Worm (Caenorhabditis elegans) whole organism, mixed stage, embryonic: ENCODE data around the gene K07E8.7.

ENCODE experiments used
- elt-1 ChIP-seq: sonication (generic microtip); optimal IDR thresholded peaks from 2 replicates; lab custom pipeline; 2017; ENCODE audit warnings: missing genetic modification characterization, mild to moderate bottlenecking, missing compliant biosample characterization, antibody characterized with exemption, moderate library complexity, borderline replicate concordance; ENCODE audit not compliant: insufficient read depth
- ham-2 ChIP-seq: fragments of 200-800 bp; sonication (Bioruptor generic); optimal IDR thresholded peaks from 2 replicates; lab custom pipeline; 2018; ENCODE audit warnings: mild to moderate bottlenecking, missing genetic modification characterization, missing compliant biosample characterization
- lin-13 ChIP-seq: fragments of 150-350 bp; optimal IDR thresholded peaks from 2 replicates; lab custom pipeline; 2014; ENCODE audit warnings: missing biosample characterization, missing genetic modification characterization
- nhr-12 ChIP-seq: fragments of 150-350 bp; optimal IDR thresholded peaks from 2 replicates; lab custom pipeline; 2014; ENCODE audit warnings: missing biosample characterization, missing genetic modification characterization
- nhr-2 ChIP-seq: fragments of 150-350 bp; optimal IDR thresholded peaks from 2 replicates; lab custom pipeline; 2014; ENCODE audit warnings: missing biosample characterization, missing genetic modification characterization
- nhr-237 ChIP-seq: fragments of 150-350 bp; optimal IDR thresholded peaks from 2 replicates; lab custom pipeline; 2014; ENCODE audit warnings: missing biosample characterization, missing genetic modification characterization
- nhr-28 ChIP-seq: fragments of 150-350 bp; optimal IDR thresholded peaks from 2 replicates; lab custom pipeline; 2014; ENCODE audit warnings: missing biosample characterization, missing genetic modification characterization
- nhr-76 ChIP-seq: sonication (generic microtip); optimal IDR thresholded peaks from 2 replicates; lab custom pipeline; 2017; ENCODE audit warnings: missing biosample characterization, missing genetic modification characterization
- pha-4 ChIP-seq: fragments of 150-350 bp; optimal IDR thresholded peaks from 2 replicates; lab custom pipeline; 2018; ENCODE audit warnings: missing biosample characterization, missing genetic modification reagents, missing genetic modification characterization
- snpc-4 ChIP-seq: fragments of 150-350 bp; optimal IDR thresholded peaks from 2 replicates; lab custom pipeline; 2014; ENCODE audit warnings: missing biosample characterization, missing genetic modification characterization
- unc-39 ChIP-seq: fragments of 150-350 bp; optimal IDR thresholded peaks from 2 replicates; lab custom pipeline; 2014; ENCODE audit warnings: missing biosample characterization, missing genetic modification characterization
- unc-62 ChIP-seq: fragments of 150-350 bp; optimal IDR thresholded peaks from 2 replicates; lab custom pipeline; 2014; ENCODE audit warnings: missing biosample characterization, missing genetic modification reagents, missing genetic modification characterization

DNA sequence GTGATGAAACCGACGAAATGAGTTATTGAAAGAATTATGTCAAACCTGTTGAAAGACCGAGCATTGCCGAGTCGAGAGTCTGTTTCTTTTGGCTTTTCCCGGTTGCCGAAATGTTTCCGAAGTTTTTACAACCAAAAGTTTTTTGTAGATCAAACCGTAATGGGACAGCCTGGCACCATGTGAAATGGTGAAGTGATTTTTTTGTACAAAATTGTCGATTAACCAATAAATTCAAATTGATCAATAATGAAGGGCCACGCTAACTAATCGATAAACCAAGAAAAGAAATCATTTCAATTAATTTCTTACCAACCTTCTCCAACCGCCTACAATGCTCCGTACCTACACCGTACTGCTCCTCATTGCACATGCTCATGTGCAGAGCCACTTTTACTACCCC lies 41.4 kb upstream of the K07E8.7 start, which contains the start of gene T02H6.3:
- TF ChIP-seq unc-62 (GFP tag; lab: Kevin White, UChicago), result no peak
- TF ChIP-seq snpc-4 (tag; lab: Kevin White, UChicago), result no peak
- no peak for TF ChIP-seq pha-4 (tag; lab: Kevin White, UChicago)
- TF ChIP-seq nhr-2 (tag; lab: Kevin White, UChicago), result no peak
- no peak for TF ChIP-seq nhr-237 (tag; lab: Kevin White, UChicago)
- TF ChIP-seq elt-1 (tag; lab: Kevin White, UChicago), result no peak
- TF ChIP-seq nhr-28 (tag; lab: Kevin White, UChicago), result no peak
- no peak for TF ChIP-seq nhr-76 (tag; lab: Kevin White, UChicago)
- no peak for TF ChIP-seq unc-39 (tag; lab: Kevin White, UChicago)
- TF ChIP-seq nhr-12, result no peak
- TF ChIP-seq lin-13 (tag; lab: Kevin White, UChicago), result no peak
- no peak for TF ChIP-seq ham-2 (GFP tag; lab: Kevin White, UChicago)
